Worm (Caenorhabditis elegans): Measurements from ENCODE around the gene mboa-6.

Gene mboa-6

ce11 chrIII:1923419-1924318 is 38.1 kb downstream of the mboa-6 start:
- TF ChIP-seq nhr-129 (tag; optimal IDR thresholded peaks at IDR 0.05) (peak; percentile 90), unc-55 (GFP tag; optimal IDR thresholded peaks at IDR 0.05) (peak; percentile 74), ceh-82 (tag; optimal IDR thresholded peaks at IDR 0.05) (peak; percentile 64), sma-3 (GFP tag; optimal IDR thresholded peaks at IDR 0.05) (peak; percentile 91), C34F6.9 (tag; optimal IDR thresholded peaks at IDR 0.05) (peak; percentile 68), unc-39 (tag; optimal IDR thresholded peaks at IDR 0.05) (no peak), peb-1 (tag; optimal IDR thresholded peaks at IDR 0.05) (no peak), lin-11 (tag; optimal IDR thresholded peaks at IDR 0.05) (peak; percentile 73), nhr-77 (tag; optimal IDR thresholded peaks at IDR 0.05) (peak; percentile 21), zag-1 (tag; optimal IDR thresholded peaks at IDR 0.05) (peak; percentile 85), Y55F3AM.14 (GFP tag; optimal IDR thresholded peaks at IDR 0.05) (peak; percentile 99), lin-39 (tag; optimal IDR thresholded peaks at IDR 0.05) (no peak), crh-2 (tag; optimal IDR thresholded peaks at IDR 0.05) (peak; percentile 85), nhr-21 (tag; optimal IDR thresholded peaks at IDR 0.05) (peak; percentile 96), unc-62 (GFP tag; optimal IDR thresholded peaks at IDR 0.05) (peak; percentile 78), ztf-11 (tag; optimal IDR thresholded peaks at IDR 0.05) (peak; percentile 39), snpc-4 (tag; optimal IDR thresholded peaks at IDR 0.05) (no peak), lin-13 (GFP tag; optimal IDR thresholded peaks at IDR 0.05) (peak; percentile 81), nhr-25 (tag; optimal IDR thresholded peaks at IDR 0.05) (peak; percentile 96), nhr-10 (tag; optimal IDR thresholded peaks at IDR 0.05) (no peak), mdl-1 (tag; optimal IDR thresholded peaks at IDR 0.05) (peak; percentile 85 to 93), nhr-23 (tag; optimal IDR thresholded peaks at IDR 0.05) (no peak), sem-4 (tag; optimal IDR thresholded peaks at IDR 0.05) (peak; percentile 95), elt-1 (tag; optimal IDR thresholded peaks at IDR 0.05) (no peak), nhr-237 (tag; optimal IDR thresholded peaks at IDR 0.05) (peak; percentile 6), lsy-2 (tag; optimal IDR thresholded peaks at IDR 0.05) (peak in 1 of 2 experiments; percentile 88), dmd-4 (tag; optimal IDR thresholded peaks at IDR 0.05) (no peak), F13H6.1 (tag; optimal IDR thresholded peaks at IDR 0.05) (peak; percentile 99), elt-3 (tag; optimal IDR thresholded peaks at IDR 0.05) (no peak), ztf-1 (GFP tag; conservative IDR thresholded peaks at IDR 0.05) (no peak), alr-1 (tag; optimal IDR thresholded peaks at IDR 0.05) (no peak), ceh-16 (tag; optimal IDR thresholded peaks at IDR 0.05) (peak; percentile 94), fos-1 (tag; optimal IDR thresholded peaks at IDR 0.05) (peak; percentile 71), nhr-12 (tag; optimal IDR thresholded peaks at IDR 0.05) (no peak), mab-5 (tag; optimal IDR thresholded peaks at IDR 0.05) (peak; percentile 94), egl-27 (tag; optimal IDR thresholded peaks at IDR 0.05) (peak; percentile 97), gmeb-1 (tag; optimal IDR thresholded peaks at IDR 0.05) (peak; percentile 66), nhr-6 (tag; optimal IDR thresholded peaks at IDR 0.05) (peak; percentile 65), nhr-11 (tag; optimal IDR thresholded peaks at IDR 0.05) (no peak), blmp-1 (tag; optimal IDR thresholded peaks at IDR 0.05; ENCODE audit: insufficient read depth) (peak; percentile 86), mbf-1 (tag; optimal IDR thresholded peaks at IDR 0.05) (no peak), ztf-4 (tag; optimal IDR thresholded peaks at IDR 0.05) (peak; percentile 77), sma-9 (GFP tag; optimal IDR thresholded peaks at IDR 0.05) (peak; percentile 100), sma-9 (tag; optimal IDR thresholded peaks at IDR 0.05) (peak; percentile 52), ZK546.5 (tag; optimal IDR thresholded peaks at IDR 0.05) (no peak)
